Fruit fly (Drosophila melanogaster) whole organism, larva: ENCODE results near the gene ea.

ENCODE experiments used
- noc ChIP-seq: fragments of 200-800 bp; sonication (Bioruptor generic); optimal IDR thresholded peaks from 3 replicates; lab custom pipeline; 2019; ENCODE audit warnings: missing biosample characterization, mild to moderate bottlenecking, missing genetic modification characterization, moderate library complexity

ea gene

DNA sequence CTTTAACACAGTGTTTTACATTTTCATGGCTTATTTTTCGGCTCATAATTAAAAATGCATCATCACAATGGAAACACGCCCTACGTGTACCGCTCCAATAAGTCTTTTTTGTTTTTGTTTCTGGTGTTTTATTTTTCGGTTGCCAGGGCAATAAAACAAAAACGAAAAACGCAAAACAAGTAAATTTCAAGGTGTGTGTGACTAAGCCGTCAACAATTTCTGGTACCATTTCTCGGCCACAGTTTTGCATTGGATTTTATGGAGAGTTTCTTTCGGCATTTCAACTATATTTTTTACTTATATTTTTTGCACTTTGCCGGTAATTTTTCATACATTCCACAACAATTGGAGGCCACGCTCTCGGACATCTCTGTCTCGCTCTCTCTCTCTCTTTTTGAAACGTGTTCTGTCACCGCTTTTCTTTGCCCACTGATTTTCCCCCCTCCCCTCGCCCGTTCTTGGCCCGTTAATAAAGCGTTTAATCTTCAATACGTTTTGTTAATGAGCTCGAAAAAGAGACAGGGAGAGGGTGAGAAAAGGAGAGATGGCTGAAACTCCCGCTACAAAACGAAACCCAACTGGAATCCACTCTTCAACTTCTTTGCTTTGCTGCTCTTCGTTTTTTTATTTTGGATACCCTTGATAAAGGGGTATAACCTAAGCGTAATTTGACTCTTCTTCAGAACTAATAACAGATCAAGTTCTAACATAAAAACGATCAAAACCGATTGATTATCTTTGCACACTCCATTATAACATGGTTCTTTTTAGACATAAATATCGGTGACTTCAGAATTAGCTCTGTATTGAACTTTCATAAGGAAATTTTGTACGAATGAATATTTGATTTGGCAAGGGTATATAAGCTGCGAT is 35.3 kb upstream of the ea start:
- TF ChIP-seq noc, result peak; percentile 59

DNA sequence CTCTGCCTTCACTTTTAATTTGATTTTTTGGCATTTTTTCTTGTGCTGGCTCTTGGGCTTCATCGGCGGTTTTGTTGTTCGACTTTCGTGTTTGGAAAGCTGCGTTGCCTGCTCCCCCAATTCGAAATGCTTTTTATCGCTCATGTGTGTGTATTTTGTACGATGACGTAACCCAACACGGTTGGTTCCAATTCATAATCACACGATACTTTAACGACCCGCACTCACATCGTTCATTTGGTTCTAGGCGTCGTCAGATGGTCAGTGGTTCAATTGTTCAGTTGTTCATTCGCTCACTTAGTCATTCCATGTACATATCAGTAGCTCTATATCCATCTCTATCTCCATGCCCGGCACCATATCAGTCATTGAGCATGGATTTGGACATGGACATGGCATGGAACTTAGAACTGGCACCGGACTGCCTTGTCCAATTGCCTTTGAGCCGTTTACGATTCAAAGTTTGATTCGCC is 34.6 kb upstream of the ea start:
- TF ChIP-seq noc, result no peak

DNA sequence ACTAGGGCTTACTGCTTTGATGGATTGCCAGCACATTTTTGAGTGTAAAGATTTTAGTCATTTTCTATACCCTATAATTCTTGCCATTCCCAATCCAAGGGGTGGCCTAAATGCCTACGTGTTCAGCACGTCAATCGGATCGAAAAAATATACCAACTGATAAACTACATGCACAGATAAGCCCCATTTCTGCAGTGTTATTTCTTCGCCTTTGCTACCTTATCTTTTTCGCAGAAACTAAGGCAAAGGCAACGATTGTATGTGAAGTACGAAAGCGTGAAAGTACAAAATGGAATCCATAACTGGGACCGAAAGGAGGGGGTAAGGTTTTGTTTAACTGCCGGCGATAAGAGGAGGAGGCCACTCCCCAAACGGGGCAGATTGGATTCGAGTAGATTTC is 30.6 kb upstream of the ea start:
- peak; percentile 51 for TF ChIP-seq noc

DNA sequence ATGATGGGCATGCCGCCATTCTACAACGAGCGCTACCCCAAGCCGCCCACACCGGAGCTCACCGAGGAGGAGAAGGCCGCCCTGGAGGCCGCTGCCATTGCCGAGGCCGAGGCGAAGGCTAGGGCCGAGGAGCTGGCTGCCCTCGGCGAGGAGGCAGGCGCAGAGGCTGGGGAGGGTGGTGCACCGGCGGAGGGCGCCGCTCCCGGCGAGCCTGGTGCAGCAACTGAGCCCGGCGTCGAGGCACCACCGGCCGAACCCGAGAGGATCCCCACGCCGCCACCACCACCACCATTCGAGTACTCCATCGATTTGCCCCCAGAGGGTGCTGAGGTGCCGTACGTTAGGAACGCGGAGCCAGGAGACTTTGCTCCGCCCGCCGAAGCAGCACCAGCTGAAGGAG is 23.3 kb upstream of the ea start:
- TF ChIP-seq noc, result no peak

DNA sequence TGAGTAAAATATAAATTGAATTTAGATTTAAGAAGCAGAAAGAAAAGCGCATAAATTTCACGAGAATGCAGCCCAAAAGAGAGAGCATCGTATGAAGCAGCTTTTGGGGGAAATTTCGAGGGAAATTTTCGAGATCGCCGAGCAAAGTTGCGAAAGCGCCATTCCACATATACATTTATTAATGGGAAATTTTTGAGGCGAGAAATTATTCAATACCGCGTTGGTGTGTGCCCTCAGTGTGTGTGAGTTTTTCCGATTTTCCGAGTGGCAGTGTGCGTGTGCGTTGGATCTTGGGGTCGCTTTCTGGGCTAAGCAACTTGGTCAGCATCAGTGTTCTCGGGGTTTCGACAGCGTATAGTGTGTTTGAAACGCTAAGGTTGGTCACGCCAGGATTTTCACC is 18.6 kb upstream of the ea start, which contains the start of gene Tm2:
Gene Tm2, plus strand, starts transcription at position 270 of the 400 bp plus-strand sequence.
- TF ChIP-seq noc, result no peak

DNA sequence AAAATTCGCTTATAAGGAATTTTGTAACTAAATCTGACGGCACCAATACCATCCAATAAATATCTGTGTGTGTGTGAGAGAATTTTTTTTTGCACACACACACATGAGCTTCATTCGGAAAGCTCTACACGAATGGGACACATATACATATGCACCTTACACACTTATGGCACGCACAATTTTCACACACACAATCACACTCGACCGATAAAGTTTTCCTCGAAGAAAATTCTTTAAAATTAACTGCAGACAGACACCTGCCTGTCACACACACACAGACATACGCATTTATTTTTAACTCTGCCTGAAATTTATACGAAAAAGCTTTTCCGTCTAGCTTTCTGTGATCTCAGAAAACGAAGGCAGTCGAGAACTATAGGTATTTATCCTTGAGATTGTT is 17.8 kb upstream of the ea start:
- TF ChIP-seq noc, result no peak

DNA sequence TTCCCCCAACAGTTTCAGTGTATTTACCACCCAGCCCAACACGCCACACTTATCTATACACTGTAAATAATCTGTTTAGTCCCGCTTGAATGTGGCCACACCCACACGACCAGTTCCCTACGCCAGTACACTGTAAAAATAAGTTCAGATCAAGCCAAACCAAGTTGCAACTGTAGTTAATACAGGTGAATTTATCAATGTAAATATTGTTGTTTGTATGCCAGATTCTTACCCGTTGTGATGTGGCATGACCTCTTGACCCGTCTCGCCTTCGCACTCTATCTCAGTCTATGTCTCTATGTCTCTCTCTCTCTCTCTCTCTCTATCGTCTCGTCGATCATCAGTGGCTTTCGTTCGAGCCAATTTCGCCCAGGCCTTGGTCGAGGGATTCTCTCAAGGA is 14.7 kb upstream of the ea start:
- TF ChIP-seq noc, result no peak

DNA sequence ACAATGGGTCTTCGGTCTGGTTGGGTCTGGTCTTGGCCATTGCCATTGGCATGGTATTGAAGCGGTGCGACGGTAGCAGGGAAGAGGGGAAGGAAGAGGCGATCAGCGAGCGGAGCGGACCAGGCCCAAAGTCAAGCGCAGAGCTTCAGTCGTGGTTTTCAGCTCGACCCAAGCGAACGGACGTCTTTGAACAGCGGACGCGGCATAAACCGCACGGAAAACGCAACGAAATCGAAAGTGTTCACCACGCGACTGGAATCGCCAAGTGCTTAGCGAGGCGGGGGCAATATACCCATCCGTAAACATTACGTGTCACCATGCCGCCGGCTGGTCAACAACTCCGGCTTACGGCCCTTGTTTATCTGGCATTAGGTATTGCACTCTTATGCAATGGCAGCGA is 12.2 kb upstream of the ea start, which contains the start of gene CG14866:
Gene CG14866, plus strand, starts transcription at position 146 of the 400 bp plus-strand sequence.
- TF ChIP-seq noc, result no peak

DNA sequence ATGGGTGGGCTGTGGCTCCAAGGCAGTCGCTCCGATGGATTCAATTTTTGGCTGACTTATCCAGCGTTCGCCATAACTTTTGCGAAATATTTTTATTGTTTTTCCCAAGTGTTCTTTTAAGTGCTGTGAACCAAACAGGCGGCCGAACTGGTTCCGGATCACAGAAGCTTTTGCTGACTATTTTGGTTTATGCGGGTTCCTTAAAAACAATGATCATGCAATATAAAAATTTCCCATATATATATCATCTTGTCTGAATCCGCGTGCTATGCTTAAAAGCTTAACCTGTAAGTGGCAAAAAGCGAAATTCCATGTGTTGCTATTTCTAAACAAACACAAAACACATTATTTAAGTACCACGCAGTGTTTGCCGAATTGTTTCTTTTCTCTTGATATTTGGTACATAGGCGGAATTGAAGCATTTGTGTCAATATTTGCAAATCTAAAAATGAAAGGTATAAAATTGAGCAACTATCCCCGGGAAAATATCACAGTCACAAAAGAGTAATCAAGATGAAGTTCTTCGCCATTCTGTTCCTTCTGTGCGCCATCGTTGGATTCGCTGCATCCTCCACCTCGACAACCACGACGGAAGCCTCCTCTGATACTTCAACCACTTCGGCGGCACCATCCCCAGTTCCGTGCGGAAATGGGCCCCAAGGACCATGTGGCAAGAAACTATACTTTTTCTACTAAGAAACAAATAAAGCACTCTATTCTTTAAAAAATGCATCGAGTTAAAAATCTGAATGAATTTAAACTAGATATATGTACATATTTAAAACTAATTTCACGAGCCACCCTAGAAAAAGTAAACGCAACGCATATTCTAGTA is 8.4 kb upstream of the ea start, which contains the start of the genes CG6276 and CG44040:
Gene CG6276, minus strand, starts transcription at position 158 of the 835 bp plus-strand sequence.
Gene CG44040, plus strand, starts transcription at position 467 of the 835 bp plus-strand sequence.
- peak; percentile 62 for TF ChIP-seq noc

DNA sequence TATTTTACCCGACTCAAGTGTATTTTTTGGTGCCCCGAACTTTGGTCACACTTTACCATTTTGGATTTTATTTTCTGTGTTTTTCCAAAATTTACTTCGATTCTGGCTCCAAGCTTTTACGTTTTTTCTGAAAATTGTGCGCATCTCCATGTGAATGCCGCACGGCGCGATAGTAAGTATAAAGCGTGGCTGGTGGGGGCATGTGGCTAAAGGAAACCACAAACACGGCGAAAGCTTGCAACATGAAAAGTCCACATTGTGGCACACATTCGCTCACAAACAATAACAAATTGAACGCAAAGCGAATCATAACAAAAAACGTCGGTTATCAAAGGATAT is 7.8 kb upstream of the ea start, which contains the start of gene ear:
Gene ear, plus strand, starts transcription at position 10 of the 339 bp plus-strand sequence.
- TF ChIP-seq noc, result no peak

DNA sequence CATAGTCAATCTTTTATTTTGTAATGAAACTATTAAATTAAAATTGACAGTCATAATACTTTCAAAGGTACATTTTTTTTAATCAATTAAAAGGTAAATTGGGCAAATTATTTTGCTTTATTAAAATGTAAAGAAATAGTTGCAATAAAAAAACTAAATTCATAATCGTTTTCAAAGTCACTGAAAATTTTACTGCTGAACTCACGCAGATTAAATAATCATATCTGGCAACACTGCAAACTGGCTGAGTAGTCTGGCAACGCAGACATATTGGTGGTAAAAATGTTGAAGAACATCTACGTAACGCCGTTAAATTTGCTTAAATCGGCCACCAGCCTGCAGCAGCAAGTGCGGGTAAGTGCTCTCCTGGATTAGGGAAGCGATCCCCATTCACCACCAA is 1.9 kb downstream of the ea start, which contains the start of gene mRpL9:
Gene mRpL9, plus strand, starts transcription at position 267 of the 400 bp plus-strand sequence.
- no peak for TF ChIP-seq noc

DNA sequence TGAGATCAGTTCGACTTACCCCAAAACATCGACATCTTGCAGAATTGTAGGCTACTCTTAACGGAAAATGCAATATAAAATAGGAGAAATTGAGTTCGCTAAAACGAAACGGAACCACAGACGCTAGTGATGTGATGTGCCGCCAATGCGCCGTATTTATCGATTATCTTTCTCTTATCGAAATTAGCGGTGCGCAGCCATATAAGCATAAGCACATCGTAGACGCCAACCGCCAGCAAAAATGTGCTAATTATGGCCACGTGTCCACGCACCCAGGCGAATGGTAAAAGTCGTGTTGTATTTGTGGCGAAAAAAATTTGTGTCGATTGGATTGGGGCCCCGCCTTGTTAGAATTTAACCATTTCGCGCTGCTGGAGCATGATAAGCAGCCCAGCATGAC is 4.5 kb downstream of the ea start, which contains the start of the genes Fkbp39 and Cyfip:
Gene Fkbp39, minus strand, starts transcription at position 140 of the 400 bp plus-strand sequence.
Gene Cyfip, plus strand, starts transcription at position 273 of the 400 bp plus-strand sequence.
- no peak for TF ChIP-seq noc

DNA sequence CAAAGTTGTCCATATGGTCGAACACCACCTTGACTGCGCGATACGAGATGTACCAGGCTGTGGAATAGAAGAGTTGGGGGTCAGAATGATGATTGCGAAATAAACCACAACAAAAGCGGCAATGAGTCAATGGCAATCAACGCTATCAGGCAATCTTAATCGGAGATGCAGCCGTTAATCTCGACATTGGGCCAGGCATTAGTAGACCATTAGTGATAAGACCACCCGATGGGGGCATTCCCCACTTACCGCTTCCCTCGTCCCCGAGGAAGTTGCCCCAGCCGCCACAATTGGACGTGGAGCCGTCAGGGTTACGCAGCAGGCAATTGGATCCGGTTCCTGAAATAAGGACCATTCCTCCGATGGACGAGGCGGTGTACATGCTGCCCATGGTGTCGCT is 10.6 kb downstream of the ea start:
- TF ChIP-seq noc, result no peak

DNA sequence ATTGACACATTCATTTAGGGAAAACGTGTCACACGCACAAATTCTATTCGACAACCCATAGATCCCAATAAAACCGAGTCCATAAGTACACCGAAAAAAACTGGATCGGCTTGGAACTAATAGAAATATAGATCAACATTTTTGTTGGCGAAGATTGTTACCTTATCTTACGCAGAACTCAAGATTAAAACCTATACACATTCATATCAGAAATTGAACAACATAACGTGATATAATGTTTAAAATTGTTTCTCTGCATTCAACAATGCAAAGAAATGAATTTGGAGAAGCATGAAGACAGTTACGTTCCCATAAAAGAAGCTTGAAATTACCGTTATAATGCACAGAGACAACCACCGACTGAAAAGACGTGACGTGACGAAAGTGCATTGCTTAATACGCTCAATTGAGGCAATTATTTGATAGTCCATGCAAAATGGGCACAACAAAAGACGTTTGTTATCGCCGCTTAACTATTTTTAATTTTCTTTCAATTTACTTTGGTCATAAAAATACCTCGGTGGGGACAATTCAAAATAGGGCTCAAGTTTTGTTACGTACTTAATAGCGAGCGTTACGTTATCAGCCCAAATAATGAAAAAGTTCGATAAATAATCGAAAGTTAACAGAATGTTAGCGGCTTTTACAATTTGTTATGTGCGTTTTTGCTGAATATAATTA is 11.7 kb downstream of the ea start, which contains the start of gene SerRS-m:
Gene SerRS-m, plus strand, starts transcription at position 616 of the 681 bp plus-strand sequence.
- TF ChIP-seq noc, result no peak

DNA sequence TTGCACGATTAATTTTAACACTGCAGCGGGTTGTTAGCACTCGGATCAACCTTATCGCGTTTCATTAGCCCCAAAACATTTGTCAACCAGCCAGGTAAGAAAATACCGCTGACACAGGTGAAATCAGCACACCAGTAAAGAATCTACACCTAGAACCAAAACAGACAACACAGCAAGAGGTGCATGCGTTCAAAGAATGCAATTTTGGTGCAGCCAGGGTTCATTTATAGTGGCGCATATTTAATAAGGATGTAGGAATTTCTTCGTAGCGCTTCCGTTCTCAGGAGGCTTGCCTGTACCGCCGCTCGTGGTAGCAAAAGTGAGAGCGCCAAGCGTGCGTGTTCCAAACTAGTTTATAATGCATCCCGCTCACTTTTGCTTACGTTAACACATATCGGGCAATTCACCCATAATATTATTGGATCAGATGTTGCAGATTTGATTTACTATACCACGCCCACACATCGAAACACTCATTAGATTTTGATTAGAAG is 13.9 kb downstream of the ea start:
- TF ChIP-seq noc, result no peak
